Worm (Caenorhabditis elegans) whole organism, L3 larva: ENCODE measurements around the gene Y73B6BL.29.

Experiments used
- ama-1 ChIP-seq: fragments of 150-350 bp; optimal IDR thresholded peaks from 2 replicates; lab custom pipeline; 2018
- nfya-1 ChIP-seq: sonication (generic microtip); optimal IDR thresholded peaks from 2 replicates; lab custom pipeline; 2017; ENCODE audit warnings: missing genetic modification characterization, mild to moderate bottlenecking, missing compliant biosample characterization, antibody characterized with exemption, moderate library complexity; ENCODE audit not compliant: insufficient read depth
- nhr-28 ChIP-seq: fragments of 150-350 bp; optimal IDR thresholded peaks from 2 replicates; lab custom pipeline; 2014; ENCODE audit warnings: missing biosample characterization, missing genetic modification characterization
- nhr-67 ChIP-seq: fragments of 150-350 bp; optimal IDR thresholded peaks from 2 replicates; lab custom pipeline; 2014; ENCODE audit warnings: missing biosample characterization, missing genetic modification characterization
- sea-2 ChIP-seq: fragments of 150-350 bp; sonication (generic microtip); optimal IDR thresholded peaks from 4 replicates; lab custom pipeline; 2014; ENCODE audit warnings: missing biosample characterization, missing genetic modification reagents, missing genetic modification characterization
- unc-62 ChIP-seq: fragments of 150-350 bp; sonication (generic microtip); optimal IDR thresholded peaks from 4 replicates; lab custom pipeline; 2014; ENCODE audit warnings: missing biosample characterization, missing genetic modification reagents, missing genetic modification characterization

DNA sequence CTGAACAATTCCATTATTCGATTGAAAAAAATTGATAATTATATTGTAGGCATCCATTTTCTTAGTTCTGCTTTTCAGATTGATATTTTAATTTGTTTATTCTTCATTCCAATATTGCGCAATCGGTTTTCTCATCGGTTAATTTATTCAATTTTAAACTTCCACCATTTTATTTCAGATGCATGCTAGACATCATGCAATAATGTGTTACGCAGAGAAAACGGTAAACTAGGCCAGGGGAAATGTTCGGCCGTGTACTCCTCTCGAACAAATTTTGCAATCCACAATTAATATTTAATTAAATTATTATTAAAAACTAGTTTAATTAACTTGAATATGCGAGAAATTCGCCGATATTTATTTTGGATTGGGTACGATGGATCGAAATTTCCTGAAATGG is at the start of gene Y73B6BL.29:
- TF ChIP-seq nhr-28 (tag; lab: Kevin White, UChicago) (no peak), ama-1 (lab: Kevin White, UChicago) (no peak), nhr-67 (tag; lab: Kevin White, UChicago) (no peak), nfya-1 (tag; lab: Kevin White, UChicago) (peak; percentile 89), sea-2 (GFP tag; lab: Kevin White, UChicago) (no peak), unc-62 (no peak)
